Fruit fly (Drosophila melanogaster): ENCODE results near the gene mge.

Gene mge

DNA sequence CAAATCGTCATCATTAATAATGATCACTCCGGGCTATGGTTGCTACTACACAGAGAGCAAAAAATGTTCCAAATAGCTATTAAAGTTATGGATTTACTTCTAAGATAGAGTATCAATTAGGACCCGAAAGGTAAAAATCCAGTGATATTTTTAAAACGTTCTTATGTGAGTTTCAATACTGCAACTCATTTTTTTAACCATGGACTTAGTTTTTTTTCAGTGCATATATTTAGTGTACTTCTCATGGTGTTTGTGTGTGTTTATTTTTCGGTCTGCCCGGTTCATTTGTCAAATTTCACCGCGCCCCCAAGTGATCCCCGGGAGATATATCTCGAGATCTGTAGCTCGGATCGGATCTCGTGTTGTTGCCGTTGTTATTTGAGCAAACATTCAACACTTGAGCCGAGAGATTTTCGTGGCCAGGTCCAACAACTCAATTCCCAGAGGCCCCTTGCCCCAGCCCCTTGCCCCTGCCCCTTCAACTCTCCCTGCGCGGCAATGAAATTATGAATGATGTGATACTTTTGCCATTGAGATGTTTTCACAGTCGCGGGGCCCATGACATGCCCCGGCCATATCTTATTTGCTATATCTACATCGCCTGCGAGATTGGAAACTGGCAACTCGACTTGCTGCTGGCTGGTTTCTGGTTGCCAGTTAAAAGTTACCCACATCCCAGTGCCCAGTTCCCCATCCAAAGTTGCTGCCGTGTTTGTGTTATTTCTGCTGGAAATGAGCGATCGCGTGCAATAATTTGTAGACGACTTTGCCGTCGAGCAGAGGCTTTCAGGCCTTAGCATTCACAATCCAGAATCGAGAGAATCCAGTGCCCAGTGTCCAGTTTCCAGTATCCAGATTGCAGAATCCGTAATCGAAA, 47.0 kb downstream of the mge start (continued):
- TF ChIP-seq odd (GFP tag; optimal IDR thresholded peaks at IDR 0.05), result peak; percentile 33
- peak; percentile 3 for TF ChIP-seq MESR4 (GFP tag; optimal IDR thresholded peaks at IDR 0.05)
- no peak for TF ChIP-seq Hr39 (optimal IDR thresholded peaks at IDR 0.05)
- TF ChIP-seq Mad (GFP tag; optimal IDR thresholded peaks at IDR 0.05), result peak; percentile 28
- peak; percentile 56 for TF ChIP-seq Nf-YB (GFP tag; optimal IDR thresholded peaks at IDR 0.05)
- TF ChIP-seq CG7357 (GFP tag; IDR thresholded peaks at IDR 0.05), result peak; percentile 50; the same call in 1 of the 3 replicates
- TF ChIP-seq TFAM (GFP tag; optimal IDR thresholded peaks at IDR 0.05), result peak; percentile 34
- no peak for TF ChIP-seq dan (GFP tag; IDR thresholded peaks at IDR 0.05)
- no peak for TF ChIP-seq bowl (GFP tag; IDR thresholded peaks at IDR 0.05)
- TF ChIP-seq pb (GFP tag; optimal IDR thresholded peaks at IDR 0.05), result no peak
- peak; percentile 21 for TF ChIP-seq Deaf1 (tag; optimal IDR thresholded peaks at IDR 0.05)
- peak; percentile 32 for TF ChIP-seq da (GFP tag; optimal IDR thresholded peaks at IDR 0.05)
- TF ChIP-seq stwl (tag; optimal IDR thresholded peaks at IDR 0.05), result peak; percentile 48
- peak; percentile 31; the same call in 1 of the 2 replicates for TF ChIP-seq ap (GFP tag; IDR thresholded peaks at IDR 0.05)
- no peak for TF ChIP-seq CG15514 (GFP tag; optimal IDR thresholded peaks at IDR 0.05)
- TF ChIP-seq gsb-n (tag; optimal IDR thresholded peaks at IDR 0.05), result peak; percentile 61
- no peak for TF ChIP-seq CG31388 (GFP tag; optimal IDR thresholded peaks at IDR 0.05)
- TF ChIP-seq CG7745 (tag; optimal IDR thresholded peaks at IDR 0.05), result peak; percentile 57
- TF ChIP-seq en (GFP tag; optimal IDR thresholded peaks at IDR 0.05), result peak; percentile 28
- TF ChIP-seq CG16813 (GFP tag; IDR thresholded peaks at IDR 0.05; ENCODE audit: partially characterized antibody), result no peak
- no peak for TF ChIP-seq crp (GFP tag; optimal IDR thresholded peaks at IDR 0.05)
- TF ChIP-seq gce (GFP tag; IDR thresholded peaks at IDR 0.05), result no peak
- TF ChIP-seq klu (GFP tag; IDR thresholded peaks at IDR 0.05), result no peak
- TF ChIP-seq Taf1 (GFP tag; IDR thresholded peaks at IDR 0.05), result no peak
- peak; percentile 43; the same call in 1 of the 3 replicates for TF ChIP-seq so (GFP tag; IDR thresholded peaks at IDR 0.05)
- no peak for TF ChIP-seq pzg (GFP tag; optimal IDR thresholded peaks at IDR 0.05)
- TF ChIP-seq usp (GFP tag; optimal IDR thresholded peaks at IDR 0.05), result no peak
- TF ChIP-seq trh (GFP tag; optimal IDR thresholded peaks at IDR 0.05), result peak; percentile 40
- TF ChIP-seq Atf6 (GFP tag; IDR thresholded peaks at IDR 0.05), result no peak
- TF ChIP-seq CG8765 (GFP tag; IDR thresholded peaks at IDR 0.05), result peak; percentile 22
- no peak for TF ChIP-seq CG34422 (GFP tag; IDR thresholded peaks at IDR 0.05)
- TF ChIP-seq Bgb (GFP tag; IDR thresholded peaks at IDR 0.05; ENCODE audit: partially characterized antibody), result no peak
- peak; percentile 69 for TF ChIP-seq sisA (GFP tag; IDR thresholded peaks at IDR 0.05)

All from whole organism, embryonic.